Fruit fly (Drosophila melanogaster) whole organism, embryonic: ENCODE results near the gene ATPsynC.

Experiments used
- CG10565 ChIP-seq: fragments of 200-800 bp; sonication (Bioruptor generic); optimal IDR thresholded peaks from 3 replicates; lab custom pipeline; 2016; ENCODE audit warnings: missing biosample characterization, mild to moderate bottlenecking, missing genetic modification characterization
- CG10654 ChIP-seq: fragments of 200-800 bp; sonication (Bioruptor generic); optimal IDR thresholded peaks from 2 replicates; lab custom pipeline; 2016; ENCODE audit warnings: missing biosample characterization, missing genetic modification characterization
- CG10979 ChIP-seq: fragments of 200-800 bp; sonication (Bioruptor generic); optimal IDR thresholded peaks from 2 replicates; lab custom pipeline; 2018; ENCODE audit warnings: missing biosample characterization, mild to moderate bottlenecking, missing genetic modification characterization, moderate library complexity
- CG11696 ChIP-seq: fragments of 200-800 bp; sonication (Bioruptor generic); IDR thresholded peaks from 2 replicates; pipeline ENCODE4 v1.3.6; 2022; ENCODE audit warnings: missing biosample characterization, missing genetic modification characterization
- CG12155 ChIP-seq: fragments of 200-800 bp; sonication (Bioruptor generic); optimal IDR thresholded peaks from 3 replicates; lab custom pipeline; 2016; ENCODE audit warnings: missing biosample characterization, missing genetic modification characterization
- CG12219 ChIP-seq: fragments of 200-800 bp; sonication (Bioruptor generic); optimal IDR thresholded peaks from 3 replicates; lab custom pipeline; 2018; ENCODE audit warnings: missing biosample characterization, mild to moderate bottlenecking, missing genetic modification characterization
- CG13624 ChIP-seq: fragments of 200-800 bp; sonication (Bioruptor generic); optimal IDR thresholded peaks from 2 replicates; lab custom pipeline; 2016; ENCODE audit warnings: missing biosample characterization, missing genetic modification characterization
- CG14667 ChIP-seq: fragments of 200-800 bp; sonication (Bioruptor generic); IDR thresholded peaks from 2 replicates; pipeline ENCODE4 v1.3.6; 2022; ENCODE audit warnings: missing biosample characterization, missing genetic modification characterization
- CG16779 ChIP-seq: fragments of 200-800 bp; sonication (Bioruptor generic); IDR thresholded peaks from 2 replicates; pipeline ENCODE4 v1.3.6; 2022; ENCODE audit warnings: missing biosample characterization, missing genetic modification characterization
- CG17359 ChIP-seq: fragments of 200-800 bp; sonication (Bioruptor generic); optimal IDR thresholded peaks from 3 replicates; lab custom pipeline; 2018; ENCODE audit warnings: missing biosample characterization, mild to moderate bottlenecking, missing genetic modification characterization, moderate library complexity
- CG17802 ChIP-seq: fragments of 200-800 bp; sonication (Bioruptor generic); optimal IDR thresholded peaks from 2 replicates; lab custom pipeline; 2018; ENCODE audit warnings: missing biosample characterization, mild to moderate bottlenecking, missing genetic modification characterization, moderate library complexity
- CG18619 ChIP-seq: fragments of 200-800 bp; sonication (Bioruptor generic); optimal IDR thresholded peaks from 3 replicates; lab custom pipeline; 2017; ENCODE audit warnings: missing biosample characterization, mild to moderate bottlenecking, missing genetic modification characterization
- CG2120 ChIP-seq: fragments of 200-800 bp; sonication (Bioruptor generic); optimal IDR thresholded peaks from 3 replicates; lab custom pipeline; 2016; ENCODE audit warnings: missing biosample characterization, missing genetic modification characterization
- CG2678 ChIP-seq: fragments of 200-800 bp; sonication (Bioruptor generic); optimal IDR thresholded peaks from 3 replicates; lab custom pipeline; 2019; ENCODE audit warnings: missing biosample characterization, mild to moderate bottlenecking, missing genetic modification characterization, moderate library complexity
- CG3163 ChIP-seq: fragments of 200-800 bp; sonication (Bioruptor generic); optimal IDR thresholded peaks from 3 replicates; lab custom pipeline; 2016; ENCODE audit warnings: missing biosample characterization, missing genetic modification characterization
- CG33557 ChIP-seq: fragments of 200-800 bp; sonication (Bioruptor generic); optimal IDR thresholded peaks from 2 replicates; lab custom pipeline; 2019; ENCODE audit warnings: missing biosample characterization, mild to moderate bottlenecking, missing genetic modification characterization, moderate library complexity
- CG4328 ChIP-seq: fragments of 200-800 bp; sonication (Bioruptor generic); optimal IDR thresholded peaks from 3 replicates; lab custom pipeline; 2017; ENCODE audit warnings: missing biosample characterization, missing genetic modification reagents, missing genetic modification characterization
- CG6654 ChIP-seq: fragments of 200-800 bp; sonication (Bioruptor generic); optimal IDR thresholded peaks from 2 replicates; lab custom pipeline; 2017; ENCODE audit warnings: missing biosample characterization, mild to moderate bottlenecking, missing genetic modification characterization
- CG7271 ChIP-seq: fragments of 200-800 bp; sonication (Bioruptor generic); optimal IDR thresholded peaks from 2 replicates; lab custom pipeline; 2018; ENCODE audit warnings: missing biosample characterization, mild to moderate bottlenecking, missing genetic modification characterization, moderate library complexity
- CG7372 ChIP-seq: fragments of 200-800 bp; sonication (Bioruptor generic); IDR thresholded peaks from 2 replicates; pipeline ENCODE4 v1.3.6; 2022; ENCODE audit warnings: missing biosample characterization, missing genetic modification characterization
- CG7786 ChIP-seq: fragments of 200-800 bp; sonication (Bioruptor generic); optimal IDR thresholded peaks from 2 replicates; lab custom pipeline; 2016; ENCODE audit warnings: missing biosample characterization, missing genetic modification characterization
- CG9437 ChIP-seq: fragments of 200-800 bp; sonication (Bioruptor generic); optimal IDR thresholded peaks from 2 replicates; lab custom pipeline; 2018; ENCODE audit warnings: missing biosample characterization, mild to moderate bottlenecking, missing genetic modification characterization
- Dbx ChIP-seq: fragments of 200-800 bp; sonication (Bioruptor generic); IDR thresholded peaks from 3 replicates; pipeline ENCODE4 v1.3.6; 2022; ENCODE audit warnings: missing biosample characterization, missing genetic modification characterization
- Dip2 ChIP-seq: fragments of 200-800 bp; sonication (Bioruptor generic); IDR thresholded peaks from 2 replicates; pipeline ENCODE4 v1.3.6; 2022; ENCODE audit warnings: missing biosample characterization, missing genetic modification characterization
- Ets65A ChIP-seq: fragments of 200-800 bp; sonication (Bioruptor generic); peaks from one replicate; lab custom pipeline; 2016; ENCODE audit warnings: missing biosample characterization, missing genetic modification characterization
- H15 ChIP-seq: fragments of 200-800 bp; sonication (Bioruptor generic); IDR thresholded peaks from 3 replicates; pipeline ENCODE4 v1.3.6; 2022; ENCODE audit warnings: missing biosample characterization, missing genetic modification characterization
- HLH54F ChIP-seq: fragments of 200-800 bp; sonication (Bioruptor generic); optimal IDR thresholded peaks from 3 replicates; lab custom pipeline; 2016; ENCODE audit warnings: missing biosample characterization, missing genetic modification characterization
- Hmx ChIP-seq: fragments of 200-800 bp; sonication (Bioruptor generic); optimal IDR thresholded peaks from 2 replicates; lab custom pipeline; 2016; ENCODE audit warnings: missing biosample characterization, missing genetic modification characterization
- Jarid2 ChIP-seq: fragments of 200-800 bp; sonication (Bioruptor generic); optimal IDR thresholded peaks from 3 replicates; lab custom pipeline; 2017; ENCODE audit warnings: mild to moderate bottlenecking, missing biosample characterization, missing genetic modification reagents, missing genetic modification characterization
- Lpt ChIP-seq: fragments of >200 bp; optimal IDR thresholded peaks from 2 replicates; lab custom pipeline; 2018; ENCODE audit warnings: missing biosample characterization, missing genetic modification characterization
- Sox100B ChIP-seq: fragments of 200-800 bp; sonication (Bioruptor generic); optimal IDR thresholded peaks from 3 replicates; lab custom pipeline; 2018; ENCODE audit warnings: missing biosample characterization, mild to moderate bottlenecking, missing genetic modification characterization
- Sry-δ ChIP-seq: fragments of 200-800 bp; sonication (Bioruptor generic); optimal IDR thresholded peaks from 2 replicates; lab custom pipeline; 2016; ENCODE audit warnings: missing biosample characterization, missing genetic modification characterization
- Stat92E ChIP-seq, 3 experiments: fragments of >200 bp in 2 of 3; fragments of 200-800 bp in 1 of 3; sonication (Bioruptor generic) in 1 of 3; optimal IDR thresholded peaks; 2 replicates each; lab custom pipeline; 2017 to 2019; ENCODE audit warnings: missing biosample characterization in 3 of 3, missing genetic modification characterization in 3 of 3, mild to moderate bottlenecking in 1 of 3, moderate library complexity in 1 of 3
- Xrp1 ChIP-seq: fragments of 200-800 bp; sonication (Bioruptor generic); IDR thresholded peaks from 2 replicates; pipeline ENCODE4 v1.3.6; 2022; ENCODE audit warnings: missing biosample characterization, missing genetic modification characterization
- ase ChIP-seq: fragments of 200-800 bp; sonication (Bioruptor generic); IDR thresholded peaks from 3 replicates; pipeline ENCODE4 v1.3.6; 2022; ENCODE audit warnings: missing biosample characterization, missing genetic modification characterization
- bowl ChIP-seq: fragments of 200-800 bp; sonication (Bioruptor generic); IDR thresholded peaks from 2 replicates; pipeline ENCODE4 v1.3.6; 2022; ENCODE audit warnings: missing biosample characterization, missing genetic modification characterization
- dm ChIP-seq: fragments of 200-800 bp; sonication (Bioruptor generic); optimal IDR thresholded peaks from 3 replicates; lab custom pipeline; 2016; ENCODE audit warnings: missing biosample characterization, missing genetic modification characterization
- ewg ChIP-seq: fragments of 200-800 bp; sonication (Bioruptor generic); optimal IDR thresholded peaks from 3 replicates; lab custom pipeline; 2017; ENCODE audit warnings: mild to moderate bottlenecking, missing biosample characterization, missing genetic modification reagents, missing genetic modification characterization
- gcm ChIP-seq: fragments of 200-800 bp; sonication (Bioruptor generic); optimal IDR thresholded peaks from 2 replicates; lab custom pipeline; 2019; ENCODE audit warnings: missing biosample characterization, mild to moderate bottlenecking, missing genetic modification characterization, moderate library complexity
- gem ChIP-seq: fragments of 200-800 bp; sonication (Bioruptor generic); optimal IDR thresholded peaks from 2 replicates; lab custom pipeline; 2019; ENCODE audit warnings: missing biosample characterization, mild to moderate bottlenecking, missing genetic modification characterization, moderate library complexity
- grn ChIP-seq: fragments of 200-800 bp; sonication (Bioruptor generic); optimal IDR thresholded peaks from 3 replicates; lab custom pipeline; 2017; ENCODE audit warnings: missing biosample characterization, missing genetic modification characterization
- h ChIP-seq: fragments of >200 bp; optimal IDR thresholded peaks from 2 replicates; lab custom pipeline; 2017
- ham ChIP-seq: fragments of 200-800 bp; sonication (Bioruptor generic); IDR thresholded peaks from 2 replicates; pipeline ENCODE4 v1.3.6; 2022; ENCODE audit warnings: missing biosample characterization, missing genetic modification characterization
- her ChIP-seq: fragments of 200-800 bp; sonication (Bioruptor generic); optimal IDR thresholded peaks from 2 replicates; lab custom pipeline; 2016; ENCODE audit warnings: missing biosample characterization, missing genetic modification characterization
- jumu ChIP-seq: fragments of 200-800 bp; sonication (Bioruptor generic); optimal IDR thresholded peaks from 3 replicates; lab custom pipeline; 2016; ENCODE audit warnings: missing biosample characterization, missing genetic modification characterization
- lov ChIP-seq, 2 experiments: fragments of 200-800 bp in 1 of 2; fragments of >200 bp in 1 of 2; sonication (Bioruptor generic) in 1 of 2; IDR thresholded peaks in 1 of 2; optimal IDR thresholded peaks in 1 of 2; 2 replicates in 1 of 2; 3 replicates in 1 of 2; pipeline versions ENCODE4 v1.3.6 to Lab custom; 2017 to 2022; ENCODE audit warnings: missing biosample characterization in 1 of 2, missing genetic modification characterization in 1 of 2
- ro ChIP-seq: fragments of 200-800 bp; sonication (Bioruptor generic); IDR thresholded peaks from 2 replicates; pipeline ENCODE4 v1.3.6; 2022; ENCODE audit warnings: missing biosample characterization, missing genetic modification characterization
- scrt ChIP-seq: fragments of 200-800 bp; sonication (Bioruptor generic); optimal IDR thresholded peaks from 2 replicates; lab custom pipeline; 2018; ENCODE audit warnings: missing biosample characterization, mild to moderate bottlenecking, missing genetic modification characterization, moderate library complexity
- shn ChIP-seq: fragments of 200-800 bp; sonication (Bioruptor generic); optimal IDR thresholded peaks from 3 replicates; lab custom pipeline; 2016; ENCODE audit warnings: missing biosample characterization, missing genetic modification characterization
- sisA ChIP-seq: fragments of 200-800 bp; sonication (Bioruptor generic); IDR thresholded peaks from 2 replicates; pipeline ENCODE4 v1.3.6; 2022; ENCODE audit warnings: missing biosample characterization, missing genetic modification characterization
- tll ChIP-seq, 2 experiments: fragments of 200-800 bp in 1 of 2; fragments of >200 bp in 1 of 2; sonication (Bioruptor generic) in 1 of 2; optimal IDR thresholded peaks; 2 replicates each; lab custom pipeline; 2017 to 2019; ENCODE audit warnings: missing biosample characterization in 2 of 2, missing genetic modification characterization in 2 of 2, mild to moderate bottlenecking in 1 of 2, moderate library complexity in 1 of 2
- zen2 ChIP-seq: fragments of 200-800 bp; sonication (Bioruptor generic); IDR thresholded peaks from 3 replicates; pipeline ENCODE4 v1.3.6; 2022; ENCODE audit warnings: missing biosample characterization, missing genetic modification characterization; ENCODE audit not compliant: partially characterized antibody

Gene ATPsynC

DNA sequence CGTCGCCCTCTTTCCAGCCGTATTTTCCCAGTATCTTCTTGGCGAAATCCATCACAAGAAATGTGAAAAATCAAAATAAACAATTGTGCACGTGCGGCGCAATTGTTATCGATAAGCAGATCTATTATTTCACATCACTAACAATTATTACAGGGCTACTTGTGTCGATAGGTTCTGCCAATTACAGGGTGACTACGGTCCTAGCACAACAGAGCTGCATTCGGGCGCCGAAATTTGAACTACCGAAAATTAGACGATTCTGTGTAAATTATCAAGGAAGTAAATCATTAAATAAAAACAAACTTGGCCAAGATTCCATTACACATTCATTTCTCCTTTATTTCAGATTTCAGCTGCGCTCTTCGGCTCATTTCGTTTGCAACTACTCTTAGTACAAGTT is 3.6 kb downstream of the ATPsynC start, which contains the start of gene CG15561 (continued):
- no peak for TF ChIP-seq lov (optimal IDR thresholded peaks at IDR 0.05; lab: Kevin White, UChicago)
- TF ChIP-seq lov (GFP tag; IDR thresholded peaks at IDR 0.05; lab: Robert Waterston, UW): no peak
- TF ChIP-seq dm (GFP tag; lab: Kevin White, UChicago): peak; percentile 96
- TF ChIP-seq CG2120 (GFP tag; lab: Kevin White, UChicago): no peak
- TF ChIP-seq CG10565 (GFP tag; lab: Kevin White, UChicago): no peak
- peak; percentile 23 for TF ChIP-seq CG18619 (GFP tag; lab: Kevin White, UChicago)
- TF ChIP-seq ase (GFP tag; lab: Robert Waterston, UW): no peak
- no peak for TF ChIP-seq gem (tag; lab: Kevin White, UChicago)
- TF ChIP-seq CG33557 (GFP tag; lab: Kevin White, UChicago): peak; percentile 66
- no peak for TF ChIP-seq ro (GFP tag; lab: Robert Waterston, UW)
- no peak for TF ChIP-seq tll (GFP tag; optimal IDR thresholded peaks at IDR 0.05; lab: Kevin White, UChicago)
- peak; percentile 45 for TF ChIP-seq jumu (GFP tag; lab: Kevin White, UChicago)
- no peak for TF ChIP-seq scrt (GFP tag; lab: Kevin White, UChicago)
- TF ChIP-seq CG12155 (GFP tag; lab: Kevin White, UChicago): peak; percentile 38
- TF ChIP-seq h (lab: Kevin White, UChicago): no peak
- peak; percentile 39 for TF ChIP-seq CG7271
- TF ChIP-seq CG17359 (tag; lab: Kevin White, UChicago): peak; percentile 37
- peak; percentile 91 for TF ChIP-seq Ets65A
- TF ChIP-seq Jarid2 (GFP tag; lab: Kevin White, UChicago): no peak
- TF ChIP-seq CG17802 (tag; lab: Kevin White, UChicago): peak; percentile 32
- no peak for TF ChIP-seq CG2678
- TF ChIP-seq CG4328 (GFP tag; lab: Kevin White, UChicago): no peak
- no peak for TF ChIP-seq Xrp1
- no peak for TF ChIP-seq Dbx
- TF ChIP-seq Stat92E (GFP tag; optimal IDR thresholded peaks at IDR 0.05; lab: Kevin White, UChicago): peak in 1 of 3 experiments; percentile 31
- peak; percentile 6 for TF ChIP-seq CG3163 (GFP tag; lab: Kevin White, UChicago)
- TF ChIP-seq CG10654: peak; percentile 42
- no peak for TF ChIP-seq grn (GFP tag; lab: Kevin White, UChicago)
- TF ChIP-seq sisA (GFP tag; lab: Robert Waterston, UW): no peak
- peak; percentile 32 for TF ChIP-seq CG7786 (GFP tag; lab: Kevin White, UChicago)
- peak; percentile 43 for TF ChIP-seq her (GFP tag; lab: Kevin White, UChicago)
- TF ChIP-seq CG7372 (GFP tag; lab: Robert Waterston, UW): no peak
- peak; percentile 30 for TF ChIP-seq CG10979 (tag; lab: Kevin White, UChicago)
- no peak for TF ChIP-seq ham (GFP tag; lab: Robert Waterston, UW)
- no peak for TF ChIP-seq CG14667 (GFP tag; lab: Robert Waterston, UW)
- no peak for TF ChIP-seq gcm (GFP tag; lab: Kevin White, UChicago)
- no peak for TF ChIP-seq CG9437
- peak; percentile 20 for TF ChIP-seq ewg (GFP tag; lab: Kevin White, UChicago)
- TF ChIP-seq bowl: no peak
- no peak for TF ChIP-seq shn (GFP tag; lab: Kevin White, UChicago)
- no peak for TF ChIP-seq H15 (GFP tag; lab: Robert Waterston, UW)
- peak; percentile 70 for TF ChIP-seq CG13624 (GFP tag; lab: Kevin White, UChicago)
- TF ChIP-seq Lpt (GFP tag; lab: Kevin White, UChicago): no peak
- TF ChIP-seq CG11696 (GFP tag; lab: Robert Waterston, UW): no peak
- TF ChIP-seq Sox100B (GFP tag; lab: Kevin White, UChicago): no peak
- no peak for TF ChIP-seq CG6654 (GFP tag; lab: Kevin White, UChicago)
- TF ChIP-seq zen2 (GFP tag; lab: Robert Waterston, UW): no peak
- TF ChIP-seq HLH54F (GFP tag; lab: Kevin White, UChicago): peak; percentile 46
- no peak for TF ChIP-seq CG12219 (GFP tag; lab: Kevin White, UChicago)
- TF ChIP-seq Dip2 (GFP tag; lab: Robert Waterston, UW): no peak
- peak; percentile 96 for TF ChIP-seq Sry-δ (GFP tag; lab: Kevin White, UChicago)
- no peak for TF ChIP-seq Hmx (GFP tag; lab: Kevin White, UChicago)
- TF ChIP-seq CG16779 (GFP tag; lab: Robert Waterston, UW): no peak
